Fruit fly (Drosophila melanogaster): ENCODE measurements around the gene Ets65A.

Gene Ets65A

dm6 chr3L:6074975-6075692 lies 22.3 kb upstream of the Ets65A start, which contains the start of the genes CG13295 and CG6610:
Gene CG13295, minus strand, starts transcription at chr3L:6075245.
Gene CG6610, plus strand, starts transcription at chr3L:6075536.
- TF ChIP-seq psq (optimal IDR thresholded peaks at IDR 0.05), result no peak
- no peak for TF ChIP-seq pan (optimal IDR thresholded peaks at IDR 0.05)
- TF ChIP-seq EcR (GFP tag; optimal IDR thresholded peaks at IDR 0.05), result no peak

dm6 chr3L:6076429-6076828 lies 21.0 kb upstream of the Ets65A start, which contains the start of gene ssp6:
Gene ssp6, plus strand, starts transcription at chr3L:6076722.
- no peak for TF ChIP-seq pan (optimal IDR thresholded peaks at IDR 0.05)
- no peak for TF ChIP-seq EcR (GFP tag; optimal IDR thresholded peaks at IDR 0.05)
- TF ChIP-seq CG8478 (optimal IDR thresholded peaks at IDR 0.05), result no peak
- TF ChIP-seq usp (GFP tag; optimal IDR thresholded peaks at IDR 0.05), result no peak
- TF ChIP-seq psq (optimal IDR thresholded peaks at IDR 0.05), result no peak
- no peak for TF ChIP-seq Dll (optimal IDR thresholded peaks at IDR 0.05)

dm6 chr3L:6082561-6082960 lies 14.9 kb upstream of the Ets65A start, which contains the start of gene CG13293:
Gene CG13293, plus strand, starts transcription at chr3L:6082883.
- no peak for TF ChIP-seq psq (optimal IDR thresholded peaks at IDR 0.05)
- no peak for TF ChIP-seq CG8478 (optimal IDR thresholded peaks at IDR 0.05)
- TF ChIP-seq Dll (optimal IDR thresholded peaks at IDR 0.05), result no peak
- no peak for TF ChIP-seq pan (optimal IDR thresholded peaks at IDR 0.05)
- no peak for TF ChIP-seq EcR (GFP tag; optimal IDR thresholded peaks at IDR 0.05)
- no peak for TF ChIP-seq usp (GFP tag; optimal IDR thresholded peaks at IDR 0.05)

dm6 chr3L:6084446-6084845 lies 13.0 kb upstream of the Ets65A start:
- no peak for TF ChIP-seq pan (optimal IDR thresholded peaks at IDR 0.05)
- TF ChIP-seq psq (optimal IDR thresholded peaks at IDR 0.05), result no peak
- no peak for TF ChIP-seq Dll (optimal IDR thresholded peaks at IDR 0.05)
- no peak for TF ChIP-seq usp (GFP tag; optimal IDR thresholded peaks at IDR 0.05)
- no peak for TF ChIP-seq CG8478 (optimal IDR thresholded peaks at IDR 0.05)
- no peak for TF ChIP-seq EcR (GFP tag; optimal IDR thresholded peaks at IDR 0.05)

dm6 chr3L:6085157-6085556 lies 12.3 kb upstream of the Ets65A start:
- TF ChIP-seq EcR (GFP tag; optimal IDR thresholded peaks at IDR 0.05) (no peak), CG8478 (optimal IDR thresholded peaks at IDR 0.05) (no peak), Dll (optimal IDR thresholded peaks at IDR 0.05) (no peak)

- no peak for TF ChIP-seq CG8478 (optimal IDR thresholded peaks at IDR 0.05)
- no peak for TF ChIP-seq Dll (optimal IDR thresholded peaks at IDR 0.05)
- TF ChIP-seq pan (optimal IDR thresholded peaks at IDR 0.05), result no peak
- no peak for TF ChIP-seq psq (optimal IDR thresholded peaks at IDR 0.05)
- TF ChIP-seq EcR (GFP tag; optimal IDR thresholded peaks at IDR 0.05), result no peak
- no peak for TF ChIP-seq usp (GFP tag; optimal IDR thresholded peaks at IDR 0.05)
These were observed 11.4 kb upstream of the Ets65A start for dm6 chr3L:6085988-6086387.

- TF ChIP-seq CG8478 (optimal IDR thresholded peaks at IDR 0.05), result no peak
- TF ChIP-seq pan (optimal IDR thresholded peaks at IDR 0.05), result no peak
- no peak for TF ChIP-seq psq (optimal IDR thresholded peaks at IDR 0.05)
- TF ChIP-seq EcR (GFP tag; optimal IDR thresholded peaks at IDR 0.05), result no peak
- no peak for TF ChIP-seq usp (GFP tag; optimal IDR thresholded peaks at IDR 0.05)
- no peak for TF ChIP-seq Dll (optimal IDR thresholded peaks at IDR 0.05)
These were observed 4.2 kb upstream of the Ets65A start, which contains the start of gene CG10469 for dm6 chr3L:6093213-6093612. Gene CG10469, minus strand, starts transcription at chr3L:6093313.

dm6 chr3L:6094697-6095096 lies 2.7 kb upstream of the Ets65A start, which contains the start of the genes CG10467 and loj:
Gene CG10467, minus strand, starts transcription at chr3L:6094747.
Gene loj, plus strand, starts transcription at chr3L:6094987.
- TF ChIP-seq CG8478 (optimal IDR thresholded peaks at IDR 0.05), result no peak
- no peak for TF ChIP-seq psq (optimal IDR thresholded peaks at IDR 0.05)
- TF ChIP-seq Dll (optimal IDR thresholded peaks at IDR 0.05), result no peak
- no peak for TF ChIP-seq EcR (GFP tag; optimal IDR thresholded peaks at IDR 0.05)
- no peak for TF ChIP-seq usp (GFP tag; optimal IDR thresholded peaks at IDR 0.05)
- TF ChIP-seq pan (optimal IDR thresholded peaks at IDR 0.05), result no peak

dm6 chr3L:6103658-6104057 lies 6.2 kb downstream of the Ets65A start:
- TF ChIP-seq CG8478 (optimal IDR thresholded peaks at IDR 0.05), result no peak
- TF ChIP-seq usp (GFP tag; optimal IDR thresholded peaks at IDR 0.05), result no peak
- no peak for TF ChIP-seq Dll (optimal IDR thresholded peaks at IDR 0.05)
- no peak for TF ChIP-seq psq (optimal IDR thresholded peaks at IDR 0.05)
- no peak for TF ChIP-seq EcR (GFP tag; optimal IDR thresholded peaks at IDR 0.05)
- no peak for TF ChIP-seq pan (optimal IDR thresholded peaks at IDR 0.05)

dm6 chr3L:6104551-6104950 lies 7.1 kb downstream of the Ets65A start:
- TF ChIP-seq psq (optimal IDR thresholded peaks at IDR 0.05), result no peak

- no peak for TF ChIP-seq EcR (GFP tag; optimal IDR thresholded peaks at IDR 0.05)
- no peak for TF ChIP-seq usp (GFP tag; optimal IDR thresholded peaks at IDR 0.05)
- no peak for TF ChIP-seq psq (optimal IDR thresholded peaks at IDR 0.05)
- TF ChIP-seq Dll (optimal IDR thresholded peaks at IDR 0.05), result no peak
- no peak for TF ChIP-seq pan (optimal IDR thresholded peaks at IDR 0.05)
These were observed 8.0 kb downstream of the Ets65A start for dm6 chr3L:6105435-6105834.

- TF ChIP-seq psq (optimal IDR thresholded peaks at IDR 0.05), result no peak
- no peak for TF ChIP-seq usp (GFP tag; optimal IDR thresholded peaks at IDR 0.05)
- no peak for TF ChIP-seq CG8478 (optimal IDR thresholded peaks at IDR 0.05)
- TF ChIP-seq Dll (optimal IDR thresholded peaks at IDR 0.05), result no peak
- TF ChIP-seq EcR (GFP tag; optimal IDR thresholded peaks at IDR 0.05), result no peak
- TF ChIP-seq pan (optimal IDR thresholded peaks at IDR 0.05), result no peak
These were observed 9.3 kb downstream of the Ets65A start for dm6 chr3L:6106717-6107116.
